Worm (Caenorhabditis elegans): ENCODE measurements around the gene rsp-4.

rsp-4 gene

DNA sequence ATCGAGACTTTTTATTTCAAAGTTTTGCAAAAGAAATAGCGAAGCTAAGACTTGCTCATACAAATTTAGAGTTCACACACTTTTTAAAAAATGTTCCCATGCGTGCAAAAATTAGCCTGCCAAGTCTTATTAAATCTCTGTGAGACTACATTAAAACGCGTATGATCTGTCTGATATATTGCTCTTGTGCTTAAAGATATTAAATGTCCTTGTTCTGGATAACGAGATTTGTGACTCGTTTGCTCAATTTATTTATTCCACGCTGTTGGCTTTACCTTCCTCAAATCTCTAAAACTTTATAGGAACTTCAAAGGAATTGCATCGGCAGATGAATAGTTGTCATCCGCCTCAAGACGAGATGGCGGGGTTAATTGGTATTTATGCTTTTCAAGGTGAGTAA lies 33.3 kb downstream of the rsp-4 start, which contains the start of gene srg-69:
srg-69 (plus strand) TSS at position 301 of the 400 bp plus-strand sequence.
- TF ChIP-seq D2030.7 (GFP tag; IDR thresholded peaks at IDR 0.05) = no peak
- no peak for TF ChIP-seq lin-35 (GFP tag; optimal IDR thresholded peaks at IDR 0.05)
- no peak for TF ChIP-seq hsf-1 (GFP tag; IDR thresholded peaks at IDR 0.05)
- TF ChIP-seq unc-130 (GFP tag; optimal IDR thresholded peaks at IDR 0.05) = no peak
- TF ChIP-seq lsl-1 (GFP tag; optimal IDR thresholded peaks at IDR 0.05) = no peak

DNA sequence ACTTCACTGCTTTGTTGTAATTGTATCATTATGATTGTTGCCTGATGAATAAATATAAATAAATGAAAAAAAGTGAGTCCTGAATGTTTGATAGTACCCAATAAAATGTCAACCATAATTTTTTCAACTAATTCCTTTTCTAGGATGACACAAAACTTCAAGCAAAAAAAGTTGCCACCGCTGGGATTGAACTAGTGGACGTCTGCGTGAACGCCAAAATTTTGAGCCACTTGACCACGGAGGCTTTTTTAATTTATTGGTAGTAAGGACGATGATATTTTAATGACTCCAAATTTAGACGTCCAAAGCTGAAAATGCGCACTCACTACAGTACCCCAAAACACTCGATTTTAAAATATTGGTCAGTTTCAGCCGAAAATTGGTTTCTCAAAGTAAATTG lies 35.0 kb downstream of the rsp-4 start:
- TF ChIP-seq F22D6.2 (tag; optimal IDR thresholded peaks at IDR 0.05) (peak; percentile 40), lin-40 (tag; optimal IDR thresholded peaks at IDR 0.05) (peak; percentile 9), snpc-1.3 (tag; optimal IDR thresholded peaks at IDR 0.05; ENCODE audit: insufficient read depth) (peak; percentile 68), C17E4.6 (GFP tag; IDR thresholded peaks at IDR 0.05) (no peak), ztf-6 (GFP tag; IDR thresholded peaks at IDR 0.05) (no peak), B0035.1 (tag; optimal IDR thresholded peaks at IDR 0.05) (peak; percentile 0), ceh-27 (GFP tag; optimal IDR thresholded peaks at IDR 0.05) (peak; percentile 9), cebp-1 (GFP tag; IDR thresholded peaks at IDR 0.05) (peak; percentile 39; the same call in 1 of the 2 replicates), cebp-1 (tag; optimal IDR thresholded peaks at IDR 0.05) (peak; percentile 66), ceh-91 (GFP tag; IDR thresholded peaks at IDR 0.05) (no peak), sptf-2 (GFP tag; optimal IDR thresholded peaks at IDR 0.05) (no peak), madf-3 (GFP tag; IDR thresholded peaks at IDR 0.05) (0 out of 2 replicates have a peak, but pooled peaks have one; percentile 77), ceh-58 (GFP tag; IDR thresholded peaks at IDR 0.05) (peak; percentile 92), nfya-1 (tag; optimal IDR thresholded peaks at IDR 0.05; ENCODE audit: borderline replicate concordance, insufficient read depth) (no peak), B0019.2 (GFP tag; conservative IDR thresholded peaks at IDR 0.05) (no peak), F39B2.1 (GFP tag; IDR thresholded peaks at IDR 0.05) (no peak), ztf-25 (GFP tag; IDR thresholded peaks at IDR 0.05) (peak; percentile 94), hmg-1.2 (GFP tag; IDR thresholded peaks at IDR 0.05) (peak; percentile 48), madf-8 (GFP tag; conservative IDR thresholded peaks at IDR 0.05) (no peak), hmg-20 (GFP tag; IDR thresholded peaks at IDR 0.05) (peak; percentile 25; the same call in 1 of the 2 replicates), die-1 (tag; optimal IDR thresholded peaks at IDR 0.05) (peak; percentile 88), hrde-1 (tag; optimal IDR thresholded peaks at IDR 0.05; ENCODE audit: borderline replicate concordance) (peak; percentile 85), K12H6.12 (tag; optimal IDR thresholded peaks at IDR 0.05) (no peak), F55B11.4 (tag; optimal IDR thresholded peaks at IDR 0.05; ENCODE audit: borderline replicate concordance, insufficient read depth) (no peak), efl-1 (GFP tag; optimal IDR thresholded peaks at IDR 0.05) (no peak), snpc-4 (GFP tag; optimal IDR thresholded peaks at IDR 0.05) (peak; percentile 8), snpc-4 (tag; optimal IDR thresholded peaks at IDR 0.05) (peak in 3 of 4 experiments; percentile 38 to 52 (median 49)), bed-1 (GFP tag; IDR thresholded peaks at IDR 0.05) (no peak), ceh-79 (tag; optimal IDR thresholded peaks at IDR 0.05) (peak; percentile 78), egrh-3 (GFP tag; IDR thresholded peaks at IDR 0.05) (no peak), ztf-18 (tag; optimal IDR thresholded peaks at IDR 0.05) (peak; percentile 46), sdz-38 (tag; optimal IDR thresholded peaks at IDR 0.05) (no peak), nhr-120 (GFP tag; IDR thresholded peaks at IDR 0.05) (no peak), lsl-1 (GFP tag; optimal IDR thresholded peaks at IDR 0.05) (peak; percentile 44), madf-10 (tag; optimal IDR thresholded peaks at IDR 0.05) (peak; percentile 28), nfya-2 (GFP tag; IDR thresholded peaks at IDR 0.05) (0 out of 2 replicates have a peak, but pooled peaks have one; percentile 62), lag-1 (GFP tag; IDR thresholded peaks at IDR 0.05) (no peak), lir-1 (GFP tag; conservative IDR thresholded peaks at IDR 0.05) (no peak), lsy-27 (tag; optimal IDR thresholded peaks at IDR 0.05; ENCODE audit: borderline replicate concordance, insufficient read depth) (no peak), Y67H2A.10 (GFP tag; conservative IDR thresholded peaks at IDR 0.05) (no peak), F33H1.4 (GFP tag; IDR thresholded peaks at IDR 0.05) (no peak), rcor-1 (GFP tag; IDR thresholded peaks at IDR 0.05) (no peak)

Data from whole organism, young adult.